Fruit fly (Drosophila melanogaster): Measurements from ENCODE around the gene CG3557.
A peak's percentile ranks its signal among the peaks of the same experiment; 100 is the strongest.

Gene CG3557

dm6 chr2L:2375655-2376417 is 9.8 kb downstream of the CG3557 start, which contains the start of gene Atxn7 (continued):
- TF ChIP-seq CG5180 (GFP tag; optimal IDR thresholded peaks at IDR 0.05), result peak; percentile 40
- TF ChIP-seq twi (tag; optimal IDR thresholded peaks at IDR 0.05), result peak; percentile 34
- peak; percentile 24 for TF ChIP-seq abd-A (tag; optimal IDR thresholded peaks at IDR 0.05)
- TF ChIP-seq trem (tag; optimal IDR thresholded peaks at IDR 0.05), result peak; percentile 77
- no peak for TF ChIP-seq corto (GFP tag; optimal IDR thresholded peaks at IDR 0.05)
- peak; percentile 53 for TF ChIP-seq Myb (GFP tag; optimal IDR thresholded peaks at IDR 0.05)
- TF ChIP-seq CG10565 (GFP tag; optimal IDR thresholded peaks at IDR 0.05), result no peak
- peak; percentile 96 for TF ChIP-seq ato (GFP tag; IDR thresholded peaks at IDR 0.05; ENCODE audit: partially characterized antibody)
- TF ChIP-seq cwo (GFP tag; optimal IDR thresholded peaks at IDR 0.05), result no peak
- peak; percentile 33 for TF ChIP-seq disco-r (GFP tag; optimal IDR thresholded peaks at IDR 0.05)
- no peak for TF ChIP-seq her (GFP tag; optimal IDR thresholded peaks at IDR 0.05)
- peak; percentile 42; the same call in 1 of the 2 replicates for TF ChIP-seq Awh (GFP tag; IDR thresholded peaks at IDR 0.05)
- peak; percentile 49 for TF ChIP-seq CG8359 (GFP tag; optimal IDR thresholded peaks at IDR 0.05; ENCODE audit: borderline replicate concordance)
- TF ChIP-seq knrl (GFP tag; IDR thresholded peaks at IDR 0.05; ENCODE audit: partially characterized antibody), result peak; percentile 86
- no peak for TF ChIP-seq CG13123 (GFP tag; optimal IDR thresholded peaks at IDR 0.05)
- TF ChIP-seq CG10959 (GFP tag; IDR thresholded peaks at IDR 0.05), result no peak
- no peak for TF ChIP-seq Stat92E (GFP tag; optimal IDR thresholded peaks at IDR 0.05)
- peak; percentile 28 for TF ChIP-seq fd102C (GFP tag; optimal IDR thresholded peaks at IDR 0.05)
- TF ChIP-seq CG9797 (GFP tag; optimal IDR thresholded peaks at IDR 0.05), result peak; percentile 18
- peak; percentile 44 for TF ChIP-seq CG13424 (tag; optimal IDR thresholded peaks at IDR 0.05)
- peak; percentile 53; the same call in 1 of the 2 replicates for TF ChIP-seq seq (GFP tag; IDR thresholded peaks at IDR 0.05)
- peak; percentile 16 for TF ChIP-seq CG6854 (GFP tag; optimal IDR thresholded peaks at IDR 0.05)
- no peak for TF ChIP-seq CG18764 (GFP tag; optimal IDR thresholded peaks at IDR 0.05)
- peak; percentile 56; the same call in 2 of the 3 replicates for TF ChIP-seq Dbx (GFP tag; IDR thresholded peaks at IDR 0.05)
- TF ChIP-seq sr (GFP tag; IDR thresholded peaks at IDR 0.05), result peak; percentile 78
- peak; percentile 30; the same call in 1 of the 2 replicates for TF ChIP-seq Xrp1 (GFP tag; IDR thresholded peaks at IDR 0.05)
- peak; percentile 93 for TF ChIP-seq inv (GFP tag; IDR thresholded peaks at IDR 0.05; ENCODE audit: partially characterized antibody)
- TF ChIP-seq Chrac-16 (GFP tag; optimal IDR thresholded peaks at IDR 0.05), result no peak
- peak; percentile 63 for TF ChIP-seq lilli (GFP tag; optimal IDR thresholded peaks at IDR 0.05)
- TF ChIP-seq Opbp (GFP tag; IDR thresholded peaks at IDR 0.05; ENCODE audit: partially characterized antibody), result peak; percentile 99
- TF ChIP-seq Atf6 (GFP tag; IDR thresholded peaks at IDR 0.05), result peak; percentile 39
- TF ChIP-seq Gug (GFP tag; IDR thresholded peaks at IDR 0.05), result no peak; the same call in 3 of the 4 replicates
- peak; percentile 64 for TF ChIP-seq pzg (GFP tag; optimal IDR thresholded peaks at IDR 0.05)
- peak; percentile 95 for TF ChIP-seq HLH4C (GFP tag; IDR thresholded peaks at IDR 0.05; ENCODE audit: partially characterized antibody)
- peak; percentile 71 for TF ChIP-seq NK7.1 (GFP tag; optimal IDR thresholded peaks at IDR 0.05)
- TF ChIP-seq Sry-β (GFP tag; optimal IDR thresholded peaks at IDR 0.05), result peak; percentile 28
- peak; percentile 1 for TF ChIP-seq repo (GFP tag; optimal IDR thresholded peaks at IDR 0.05)
- TF ChIP-seq yki (optimal IDR thresholded peaks at IDR 0.05), result no peak
- TF ChIP-seq Fer2 (tag; optimal IDR thresholded peaks at IDR 0.05), result peak; percentile 41
- peak; percentile 44 for TF ChIP-seq CG4424 (GFP tag; optimal IDR thresholded peaks at IDR 0.05)
- TF ChIP-seq Jarid2 (GFP tag; optimal IDR thresholded peaks at IDR 0.05), result peak; percentile 33
- TF ChIP-seq jing (GFP tag; optimal IDR thresholded peaks at IDR 0.05), result no peak
- peak; percentile 97 for TF ChIP-seq CG16813 (GFP tag; IDR thresholded peaks at IDR 0.05; ENCODE audit: partially characterized antibody)
- TF ChIP-seq Asciz (GFP tag; optimal IDR thresholded peaks at IDR 0.05), result peak; percentile 76
- no peak for TF ChIP-seq Doc2 (GFP tag; IDR thresholded peaks at IDR 0.05)
- TF ChIP-seq CG3847 (GFP tag; IDR thresholded peaks at IDR 0.05), result peak; percentile 36; the same call in 1 of the 2 replicates
- TF ChIP-seq kah (GFP tag; optimal IDR thresholded peaks at IDR 0.05), result peak; percentile 90
- no peak for TF ChIP-seq croc (GFP tag; conservative IDR thresholded peaks at IDR 0.05)

Measured in whole organism, embryonic.